Worm (Caenorhabditis elegans): ENCODE measurements around the gene ZK945.4.

The ZK945.4 gene

DNA sequence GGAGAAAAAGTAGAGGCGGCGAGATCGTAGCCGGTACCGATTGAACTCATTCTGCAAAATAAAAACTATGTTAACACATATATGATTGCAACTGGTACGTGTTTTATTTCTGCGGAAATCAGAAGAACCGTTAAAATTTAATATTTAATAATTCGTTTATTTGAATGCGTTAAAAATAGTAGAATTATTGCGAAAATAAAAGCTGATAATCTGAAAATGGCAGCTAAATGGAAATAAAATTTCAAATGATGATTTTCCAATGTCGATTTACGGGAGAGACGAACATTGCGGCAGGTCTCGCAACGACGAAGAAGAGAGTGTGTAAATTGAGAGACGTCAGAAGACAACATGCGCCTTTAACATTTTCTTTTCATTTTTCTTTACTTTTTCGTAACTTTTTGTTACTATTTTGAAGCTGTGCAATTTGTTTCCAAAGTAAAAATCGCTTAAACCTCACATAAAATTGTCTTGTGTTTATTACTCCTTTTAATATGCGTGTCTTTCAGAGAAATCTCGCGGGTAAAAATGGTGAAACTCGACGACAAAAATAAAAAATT is 5.6 kb downstream of the ZK945.4 start, which contains the start of the genes pas-7 and puf-12 (continued):
- TF ChIP-seq skn-1 (tag; optimal IDR thresholded peaks at IDR 0.05) (peak; percentile 99), egl-27 (tag; optimal IDR thresholded peaks at IDR 0.05) (no peak), F16B12.6 (tag; optimal IDR thresholded peaks at IDR 0.05) (no peak), elt-3 (tag; optimal IDR thresholded peaks at IDR 0.05) (no peak), pag-3 (tag; optimal IDR thresholded peaks at IDR 0.05; ENCODE audit: borderline replicate concordance, insufficient read depth) (no peak), nhr-90 (tag; optimal IDR thresholded peaks at IDR 0.05; ENCODE audit: poor library complexity) (no peak), lsy-2 (tag; optimal IDR thresholded peaks at IDR 0.05) (peak in 1 of 2 experiments; percentile 80), irx-1 (tag; optimal IDR thresholded peaks at IDR 0.05) (no peak), efl-1 (optimal IDR thresholded peaks at IDR 0.05) (peak; percentile 60 to 69), efl-1 (GFP tag; optimal IDR thresholded peaks at IDR 0.05 in 1 of 2) (peak; percentile 62 to 89), efl-3 (GFP tag; optimal IDR thresholded peaks at IDR 0.05) (no peak), zip-4 (GFP tag; optimal IDR thresholded peaks at IDR 0.05) (no peak), ceh-88 (GFP tag; IDR thresholded peaks at IDR 0.05) (no peak), sup-37 (GFP tag; optimal IDR thresholded peaks at IDR 0.05) (no peak), sox-4 (tag; optimal IDR thresholded peaks at IDR 0.05) (no peak), isw-1 (GFP tag; IDR thresholded peaks at IDR 0.05) (peak; percentile 22), aha-1 (tag; optimal IDR thresholded peaks at IDR 0.05) (no peak), pqm-1 (tag; optimal IDR thresholded peaks at IDR 0.05) (no peak), ets-5 (GFP tag; IDR thresholded peaks at IDR 0.05) (no peak), alr-1 (tag; optimal IDR thresholded peaks at IDR 0.05; ENCODE audit: borderline replicate concordance) (no peak), lin-35 (GFP tag; optimal IDR thresholded peaks at IDR 0.05) (peak; percentile 55 to 74), unc-86 (tag; optimal IDR thresholded peaks at IDR 0.05) (no peak), ces-1 (GFP tag; optimal IDR thresholded peaks at IDR 0.05) (no peak), hpl-2 (GFP tag; optimal IDR thresholded peaks at IDR 0.05) (peak; percentile 14), nhr-76 (tag; optimal IDR thresholded peaks at IDR 0.05) (no peak), dsc-1 (tag; optimal IDR thresholded peaks at IDR 0.05) (no peak), lin-15B (tag; optimal IDR thresholded peaks at IDR 0.05) (peak; percentile 17)

DNA sequence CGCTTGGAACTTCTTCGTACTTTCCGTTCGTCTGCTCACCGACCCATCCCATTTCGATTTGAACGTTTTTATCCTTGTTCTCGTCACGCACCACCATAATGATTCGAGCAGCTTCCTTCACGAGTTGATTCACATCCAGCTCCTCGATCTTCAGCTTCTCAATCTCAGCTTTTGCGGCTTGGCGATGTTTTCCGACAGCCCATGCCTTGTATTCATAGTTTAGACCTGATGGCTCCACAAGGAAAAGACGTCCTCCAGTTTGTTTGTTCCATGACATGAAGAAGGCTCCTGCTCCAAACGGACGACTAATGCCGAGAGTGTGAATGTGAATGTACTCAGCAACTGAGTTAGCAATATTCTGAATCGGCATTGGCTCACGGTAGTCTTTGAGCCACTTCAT is 6.4 kb downstream of the ZK945.4 start:
- TF ChIP-seq mab-9 (GFP tag; IDR thresholded peaks at IDR 0.05) (no peak), unc-130 (tag; optimal IDR thresholded peaks at IDR 0.05) (no peak), ets-5 (GFP tag; IDR thresholded peaks at IDR 0.05) (no peak), nhr-90 (tag; optimal IDR thresholded peaks at IDR 0.05; ENCODE audit: poor library complexity) (no peak), nhr-19 (GFP tag; conservative IDR thresholded peaks at IDR 0.05) (no peak), fkh-4 (tag; optimal IDR thresholded peaks at IDR 0.05; ENCODE audit: borderline replicate concordance) (no peak), tbx-2 (tag; optimal IDR thresholded peaks at IDR 0.05) (no peak), unc-86 (tag; optimal IDR thresholded peaks at IDR 0.05) (no peak), ceh-82 (tag; optimal IDR thresholded peaks at IDR 0.05) (no peak), ceh-90 (tag; optimal IDR thresholded peaks at IDR 0.05) (no peak), pag-3 (tag; optimal IDR thresholded peaks at IDR 0.05; ENCODE audit: borderline replicate concordance, insufficient read depth) (no peak), nhr-47 (tag; optimal IDR thresholded peaks at IDR 0.05) (no peak), Y116A8C.19 (tag; optimal IDR thresholded peaks at IDR 0.05; ENCODE audit: borderline replicate concordance) (no peak), snpc-4 (tag; optimal IDR thresholded peaks at IDR 0.05) (no peak), nhr-85 (tag) (no peak), lin-35 (GFP tag; optimal IDR thresholded peaks at IDR 0.05) (no peak), ceh-88 (GFP tag; IDR thresholded peaks at IDR 0.05) (no peak), elt-2 (tag; optimal IDR thresholded peaks at IDR 0.05) (no peak)

DNA sequence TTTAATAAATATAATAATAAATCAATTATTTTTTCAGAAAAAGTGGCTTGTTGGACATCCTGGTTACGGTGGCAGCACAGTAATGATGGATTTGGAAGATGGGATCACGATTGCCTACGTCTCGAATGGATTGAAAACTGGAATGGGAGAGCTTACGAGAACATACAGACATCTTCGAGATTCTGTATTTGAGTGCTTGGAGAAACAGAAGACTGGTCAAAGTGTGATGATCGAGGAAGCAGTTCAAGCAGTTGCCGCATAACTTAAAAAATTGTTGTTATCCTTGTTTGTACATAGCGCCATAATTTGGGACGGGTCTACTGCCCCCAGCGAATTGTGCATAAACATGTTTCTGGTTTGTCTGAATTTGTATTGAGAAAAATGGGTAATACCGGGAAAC is 7.1 kb downstream of the ZK945.4 start:
- no peak for TF ChIP-seq nhr-12 (tag; optimal IDR thresholded peaks at IDR 0.05)
- no peak for TF ChIP-seq mdl-1 (tag; optimal IDR thresholded peaks at IDR 0.05)
- TF ChIP-seq nhr-90 (tag; optimal IDR thresholded peaks at IDR 0.05; ENCODE audit: poor library complexity), result no peak
- TF ChIP-seq tbx-2 (tag; optimal IDR thresholded peaks at IDR 0.05), result no peak
- TF ChIP-seq unc-130 (tag; optimal IDR thresholded peaks at IDR 0.05), result no peak
- TF ChIP-seq aha-1 (tag; optimal IDR thresholded peaks at IDR 0.05), result no peak
- no peak for TF ChIP-seq ceh-90 (tag; optimal IDR thresholded peaks at IDR 0.05)
- TF ChIP-seq dpl-1 (GFP tag; optimal IDR thresholded peaks at IDR 0.05), result no peak
- no peak for TF ChIP-seq nhr-85 (tag)
- TF ChIP-seq C34B4.2 (tag; optimal IDR thresholded peaks at IDR 0.05), result no peak
- TF ChIP-seq nhr-237 (tag; optimal IDR thresholded peaks at IDR 0.05), result no peak
- no peak for TF ChIP-seq lir-3 (tag; optimal IDR thresholded peaks at IDR 0.05; ENCODE audit: poor library complexity)
- no peak for TF ChIP-seq lin-35 (GFP tag; optimal IDR thresholded peaks at IDR 0.05)
